Worm (Caenorhabditis elegans) whole organism, midembryonic: Measurements from ENCODE around the gene ZK287.1.

Experiments
- T22C8.4 ChIP-seq: fragments of 200-800 bp; sonication (Bioruptor generic); IDR thresholded peaks from 2 replicates; pipeline ENCODE4 v1.3.6; 2022; ENCODE audit warnings: missing genetic modification characterization, missing compliant biosample characterization
- cog-1 ChIP-seq: sonication (generic microtip); optimal IDR thresholded peaks from 2 replicates; lab custom pipeline; 2016; ENCODE audit warnings: missing genetic modification characterization, missing compliant biosample characterization
- flt-1 ChIP-seq: fragments of 200-800 bp; sonication (Bioruptor generic); IDR thresholded peaks from 2 replicates; pipeline ENCODE4 v1.3.6; 2022; ENCODE audit warnings: missing genetic modification characterization, missing compliant biosample characterization
- klf-2 ChIP-seq: fragments of 200-800 bp; sonication (Bioruptor generic); conservative IDR thresholded peaks from 2 replicates; pipeline ENCODE4 v1.3.6; 2022; ENCODE audit warnings: missing genetic modification reagents, missing genetic modification characterization, missing compliant biosample characterization
- med-1 ChIP-seq: sonication (generic microtip); optimal IDR thresholded peaks from 2 replicates; lab custom pipeline; 2017; ENCODE audit warnings: missing genetic modification characterization, mild to moderate bottlenecking, missing compliant biosample characterization, antibody characterized with exemption, missing genetic modification reagents; ENCODE audit not compliant: insufficient read depth
- ref-1 ChIP-seq: fragments of 200-800 bp; sonication (Bioruptor generic); conservative IDR thresholded peaks from 2 replicates; pipeline ENCODE4 v1.3.6; 2022; ENCODE audit warnings: missing genetic modification reagents, missing genetic modification characterization, missing compliant biosample characterization
- tab-1 ChIP-seq: fragments of 200-800 bp; sonication (Bioruptor generic); IDR thresholded peaks from 2 replicates; pipeline ENCODE4 v1.3.6; 2022; ENCODE audit warnings: missing genetic modification characterization, missing compliant biosample characterization
- ztf-23 ChIP-seq: fragments of 200-800 bp; sonication (Bioruptor generic); IDR thresholded peaks from 2 replicates; pipeline ENCODE4 v1.3.6; 2022; ENCODE audit warnings: missing genetic modification reagents, missing genetic modification characterization, missing compliant biosample characterization
- ztf-29 ChIP-seq: fragments of 200-800 bp; sonication (Bioruptor generic); IDR thresholded peaks from 2 replicates; pipeline ENCODE4 v1.3.6; 2022; ENCODE audit warnings: missing genetic modification reagents, missing genetic modification characterization, missing compliant biosample characterization

ZK287.1 gene

ce11 chrV:9666394-9666793, at the start of gene ZK287.1:
TSS of gene ZK287.1 (plus strand) at chrV:9666694.
- TF ChIP-seq ztf-23 (GFP tag; lab: Robert Waterston, UW) = no peak

DNA sequence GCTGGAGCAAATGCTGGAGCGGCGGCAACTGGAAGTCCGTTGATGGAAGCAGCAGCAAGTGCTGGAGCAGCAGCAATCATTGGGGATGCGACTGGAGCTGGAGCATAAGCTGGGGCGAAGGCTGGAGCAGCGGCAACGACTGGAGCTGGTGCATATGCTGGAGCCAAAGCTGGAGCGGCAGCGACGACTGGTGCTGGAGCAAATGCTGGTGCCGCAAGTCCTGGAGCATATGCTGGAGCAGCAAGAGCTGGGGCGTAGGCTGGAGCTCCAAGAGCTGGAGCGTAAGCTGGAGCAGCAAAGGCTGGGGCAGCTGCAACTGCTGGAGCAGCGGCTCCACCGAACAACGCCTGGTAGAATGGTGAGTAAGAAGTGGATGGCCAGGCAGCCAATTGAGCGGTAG, 48.1 kb upstream of the ZK287.1 start:
- TF ChIP-seq ref-1 (GFP tag; lab: Robert Waterston, UW) (no peak), klf-2 (GFP tag; lab: Robert Waterston, UW) (no peak), T22C8.4 (GFP tag; lab: Robert Waterston, UW) (0 out of 2 replicates have a peak, but pooled peaks have one; percentile 18), med-1 (GFP tag; lab: Kevin White, UChicago) (no peak)

DNA sequence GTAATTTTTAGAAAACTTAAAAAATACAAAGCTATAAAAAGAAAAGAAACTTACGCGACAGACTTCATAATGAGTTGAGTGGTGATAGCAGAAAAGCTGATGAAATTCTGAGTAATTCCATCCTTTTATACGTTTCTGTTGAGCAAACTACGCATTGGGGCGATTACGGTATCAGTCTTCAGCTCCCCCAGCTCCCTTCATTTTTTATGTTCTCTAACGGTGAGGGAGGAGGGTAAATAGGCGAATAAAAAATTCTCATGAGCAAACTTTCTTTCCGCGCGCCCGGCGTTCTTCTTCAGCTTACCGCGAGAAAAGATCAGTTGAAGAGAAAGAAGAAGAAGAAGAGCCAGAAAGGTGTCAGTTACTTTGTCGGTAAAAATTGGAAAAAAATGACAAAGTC, 47.6 kb upstream of the ZK287.1 start, which contains the start of gene idpc-7:
idpc-7 (minus strand) TSS at position 101 of the 400 bp plus-strand sequence.
- TF ChIP-seq flt-1 (GFP tag; lab: Robert Waterston, UW) = no peak
- TF ChIP-seq tab-1 (GFP tag; lab: Robert Waterston, UW) = no peak
- TF ChIP-seq klf-2 (GFP tag; lab: Robert Waterston, UW) = no peak
- no peak for TF ChIP-seq ztf-29
- TF ChIP-seq T22C8.4 (GFP tag; lab: Robert Waterston, UW) = no peak
- TF ChIP-seq cog-1 (tag; lab: Kevin White, UChicago) = no peak
- no peak for TF ChIP-seq ztf-23 (GFP tag; lab: Robert Waterston, UW)
- no peak for TF ChIP-seq med-1 (GFP tag; lab: Kevin White, UChicago)
- no peak for TF ChIP-seq ref-1 (GFP tag; lab: Robert Waterston, UW)

DNA sequence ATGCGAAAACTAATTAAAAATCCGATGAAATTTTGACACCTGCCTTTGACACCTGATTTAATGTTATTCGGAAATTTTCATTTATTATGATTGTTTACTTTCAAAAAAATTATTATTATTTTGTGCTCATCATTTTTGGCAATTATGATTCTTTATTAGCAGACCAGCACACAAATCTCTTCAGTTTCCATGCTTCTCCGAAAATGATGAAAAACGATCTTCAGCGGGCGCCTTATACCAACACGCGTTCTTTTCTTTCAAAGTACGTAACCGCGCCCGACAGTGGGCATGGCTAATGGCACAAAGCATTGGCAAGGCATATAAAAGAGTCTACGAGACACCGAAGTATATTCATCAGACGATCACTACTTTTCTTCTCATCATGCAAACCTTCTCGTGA, 46.6 kb upstream of the ZK287.1 start, which contains the start of gene idpc-6:
idpc-6 (plus strand) TSS at position 301 of the 400 bp plus-strand sequence.
- TF ChIP-seq ztf-29 = no peak
- no peak for TF ChIP-seq klf-2 (GFP tag; lab: Robert Waterston, UW)
- no peak for TF ChIP-seq T22C8.4 (GFP tag; lab: Robert Waterston, UW)
- no peak for TF ChIP-seq ref-1 (GFP tag; lab: Robert Waterston, UW)
- no peak for TF ChIP-seq tab-1 (GFP tag; lab: Robert Waterston, UW)

DNA sequence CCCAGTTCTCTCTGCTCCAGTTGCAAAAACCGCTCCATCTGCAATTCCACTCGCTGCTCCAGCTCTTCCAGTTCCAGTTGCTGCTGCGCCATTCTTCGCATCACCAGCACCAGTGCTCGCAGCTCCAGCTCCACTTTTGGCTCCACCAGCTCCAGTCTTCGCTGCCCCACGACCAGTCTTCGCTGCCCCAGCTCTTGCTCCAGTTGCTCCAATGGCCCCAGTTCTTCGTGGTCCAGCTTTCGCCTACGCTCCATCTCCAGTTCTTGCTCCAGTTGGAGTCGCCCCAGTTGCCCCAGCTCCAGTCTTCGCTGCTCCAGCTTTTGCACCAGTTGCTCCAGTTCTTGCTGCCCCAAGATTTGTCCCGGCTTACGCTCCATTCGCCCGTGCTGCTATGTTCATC, 46.1 kb upstream of the ZK287.1 start:
- TF ChIP-seq T22C8.4 (GFP tag; lab: Robert Waterston, UW) (no peak), cog-1 (tag; lab: Kevin White, UChicago) (no peak), flt-1 (GFP tag; lab: Robert Waterston, UW) (0 out of 2 replicates have a peak, but pooled peaks have one; percentile 35), ztf-23 (GFP tag; lab: Robert Waterston, UW) (no peak)

DNA sequence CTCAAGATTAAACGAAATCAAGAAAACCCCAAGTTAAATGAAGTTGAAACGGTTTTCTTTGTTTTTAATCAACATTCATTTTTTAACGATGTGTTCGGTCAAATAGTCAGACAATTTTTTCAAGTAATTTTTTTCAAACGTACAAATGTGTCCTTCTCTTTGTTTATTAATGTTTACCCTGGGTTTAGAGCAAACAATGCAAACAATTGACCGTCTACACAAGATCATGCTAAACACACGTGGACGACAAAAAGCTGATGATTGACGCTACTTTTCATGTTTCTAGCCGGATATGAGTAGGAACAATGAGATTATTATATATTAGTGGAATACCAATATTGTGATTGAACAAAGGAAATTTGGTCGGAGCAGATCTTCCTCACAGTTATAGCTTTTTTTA, 45.1 kb upstream of the ZK287.1 start:
- TF ChIP-seq ztf-23 (GFP tag; lab: Robert Waterston, UW) (no peak), klf-2 (GFP tag; lab: Robert Waterston, UW) (no peak), ztf-29 (no peak), T22C8.4 (GFP tag; lab: Robert Waterston, UW) (no peak)

DNA sequence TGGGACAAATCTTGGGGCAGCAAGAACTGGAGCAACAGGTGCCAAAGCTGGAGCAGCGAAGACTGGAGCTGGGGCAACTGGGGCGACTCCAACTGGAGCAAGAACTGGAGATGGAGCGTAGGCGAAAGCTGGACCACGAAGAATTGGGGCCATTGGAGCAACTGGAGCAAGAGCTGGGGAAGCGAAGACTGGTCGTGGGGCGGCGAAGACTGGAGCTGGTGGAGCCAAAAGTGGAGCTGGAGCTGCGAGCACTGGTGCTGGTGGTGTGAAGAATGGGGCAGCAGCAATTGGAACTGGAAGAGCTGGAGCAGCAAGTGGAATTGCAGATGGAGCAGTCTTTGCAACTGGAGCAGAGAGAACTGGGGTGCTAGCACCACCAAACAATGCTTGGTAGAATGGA, 44.2 kb upstream of the ZK287.1 start:
- TF ChIP-seq ztf-23 (GFP tag; lab: Robert Waterston, UW) = 0 out of 2 replicates have a peak, but pooled peaks have one; percentile 30

- TF ChIP-seq flt-1 (GFP tag; lab: Robert Waterston, UW) (no peak), ref-1 (GFP tag; lab: Robert Waterston, UW) (no peak), tab-1 (GFP tag; lab: Robert Waterston, UW) (no peak), med-1 (GFP tag; lab: Kevin White, UChicago) (no peak), T22C8.4 (GFP tag; lab: Robert Waterston, UW) (no peak), ztf-29 (no peak), cog-1 (tag; lab: Kevin White, UChicago) (no peak)
Observed at ce11 chrV:9622834-9623233, 43.7 kb upstream of the ZK287.1 start, which contains the start of gene idpc-5. TSS of gene idpc-5 (minus strand) at chrV:9622934.

DNA sequence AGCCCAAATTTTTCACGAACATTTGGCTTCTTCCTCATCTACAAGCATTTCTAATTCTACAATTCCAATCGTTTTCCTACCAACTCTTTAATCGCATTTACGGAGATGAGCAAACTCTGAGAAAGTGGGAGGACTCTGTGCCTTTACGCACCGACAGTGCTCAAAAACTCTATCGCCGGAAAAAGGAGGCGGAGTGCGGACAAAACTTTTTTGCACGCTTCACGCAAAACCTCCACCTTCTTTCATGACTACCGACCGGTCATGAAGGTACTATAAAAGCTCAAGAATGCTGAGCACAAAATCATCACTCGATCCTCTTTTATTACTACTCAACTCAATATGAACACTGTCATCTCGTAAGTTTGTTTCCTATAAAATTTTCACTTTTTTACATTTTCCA, 41.4 kb upstream of the ZK287.1 start, which contains the start of gene idpc-4:
idpc-4 (plus strand) TSS at position 301 of the 400 bp plus-strand sequence.
- no peak for TF ChIP-seq ztf-23 (GFP tag; lab: Robert Waterston, UW)
- no peak for TF ChIP-seq ztf-29
- no peak for TF ChIP-seq klf-2 (GFP tag; lab: Robert Waterston, UW)
- no peak for TF ChIP-seq tab-1 (GFP tag; lab: Robert Waterston, UW)
- TF ChIP-seq med-1 (GFP tag; lab: Kevin White, UChicago) = no peak
- TF ChIP-seq flt-1 (GFP tag; lab: Robert Waterston, UW) = no peak
- TF ChIP-seq ref-1 (GFP tag; lab: Robert Waterston, UW) = no peak
- TF ChIP-seq cog-1 (tag; lab: Kevin White, UChicago) = no peak
- no peak for TF ChIP-seq T22C8.4 (GFP tag; lab: Robert Waterston, UW)

- TF ChIP-seq ztf-23 (GFP tag; lab: Robert Waterston, UW) (no peak), ztf-29 (no peak), klf-2 (GFP tag; lab: Robert Waterston, UW) (no peak)
Observed at ce11 chrV:9625604-9626446, 40.7 kb upstream of the ZK287.1 start, which contains the start of gene T06E4.7. TSS of gene T06E4.7 (plus strand) at chrV:9626396.
